Worm (Caenorhabditis elegans): ENCODE results near the gene F54A3.6.

The F54A3.6 gene

DNA sequence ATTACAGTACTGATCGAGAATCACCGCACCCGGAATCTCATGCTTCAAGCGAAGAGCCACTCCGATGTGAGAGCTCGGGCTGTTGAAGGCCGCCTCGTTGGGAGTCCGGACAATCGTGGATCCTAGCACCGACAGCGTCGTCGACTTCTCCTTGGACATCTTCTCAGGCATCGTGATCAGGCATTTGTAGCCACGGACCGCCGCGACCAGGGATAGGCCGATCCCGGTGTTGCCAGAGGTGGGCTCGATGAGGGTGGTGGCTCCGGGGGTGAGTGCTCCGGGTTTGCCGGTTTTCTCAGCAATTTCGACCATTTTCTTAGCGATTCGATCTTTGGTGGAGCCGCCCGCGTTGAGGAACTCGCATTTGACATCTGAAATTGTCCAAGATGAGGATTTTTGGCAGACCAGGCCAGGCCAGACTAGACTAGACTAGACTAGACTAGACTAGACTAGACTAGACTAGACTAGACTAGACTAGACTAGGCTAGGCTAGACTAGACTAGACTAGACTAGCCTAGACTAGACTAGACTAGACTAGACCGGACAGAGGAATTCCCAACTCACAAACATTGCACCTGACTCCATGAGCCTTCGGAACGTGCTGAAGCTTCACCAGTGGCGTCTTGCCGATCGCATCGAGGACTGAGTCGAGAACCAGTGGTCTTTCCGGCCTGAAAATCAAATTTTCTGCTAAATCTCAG lies 10.9 kb downstream of the F54A3.6 start:
- TF ChIP-seq W03F9.2 (tag; optimal IDR thresholded peaks at IDR 0.05) = no peak
- TF ChIP-seq him-1 (tag; optimal IDR thresholded peaks at IDR 0.05) = no peak
- no peak for TF ChIP-seq dao-5 (tag; optimal IDR thresholded peaks at IDR 0.05)

DNA sequence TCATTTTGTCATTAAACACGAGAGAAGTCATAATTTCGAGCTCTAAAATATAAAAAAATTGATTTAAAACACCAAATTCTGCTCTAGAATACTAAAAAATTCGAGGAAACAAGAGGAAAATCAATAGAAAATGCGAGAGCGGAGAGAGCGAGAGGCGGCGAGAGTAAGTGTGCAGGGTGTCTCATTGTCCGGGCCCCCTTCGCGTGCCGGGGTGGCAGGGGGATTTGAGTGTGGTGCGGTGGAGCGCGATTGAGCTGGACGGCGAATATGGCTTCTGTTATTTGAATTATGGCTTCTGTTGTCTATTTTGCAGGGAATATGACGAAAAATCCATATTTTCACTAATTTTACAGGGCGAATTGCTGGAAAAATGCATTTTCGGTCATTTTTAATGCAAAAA lies 12.4 kb downstream of the F54A3.6 start, which contains the start of gene Y59C2A.3:
Gene Y59C2A.3, minus strand, starts transcription at position 42 of the 400 bp plus-strand sequence.
- TF ChIP-seq dao-5 (tag; optimal IDR thresholded peaks at IDR 0.05) = no peak
- TF ChIP-seq W03F9.2 (tag; optimal IDR thresholded peaks at IDR 0.05) = no peak
- no peak for TF ChIP-seq him-1 (tag; optimal IDR thresholded peaks at IDR 0.05)

DNA sequence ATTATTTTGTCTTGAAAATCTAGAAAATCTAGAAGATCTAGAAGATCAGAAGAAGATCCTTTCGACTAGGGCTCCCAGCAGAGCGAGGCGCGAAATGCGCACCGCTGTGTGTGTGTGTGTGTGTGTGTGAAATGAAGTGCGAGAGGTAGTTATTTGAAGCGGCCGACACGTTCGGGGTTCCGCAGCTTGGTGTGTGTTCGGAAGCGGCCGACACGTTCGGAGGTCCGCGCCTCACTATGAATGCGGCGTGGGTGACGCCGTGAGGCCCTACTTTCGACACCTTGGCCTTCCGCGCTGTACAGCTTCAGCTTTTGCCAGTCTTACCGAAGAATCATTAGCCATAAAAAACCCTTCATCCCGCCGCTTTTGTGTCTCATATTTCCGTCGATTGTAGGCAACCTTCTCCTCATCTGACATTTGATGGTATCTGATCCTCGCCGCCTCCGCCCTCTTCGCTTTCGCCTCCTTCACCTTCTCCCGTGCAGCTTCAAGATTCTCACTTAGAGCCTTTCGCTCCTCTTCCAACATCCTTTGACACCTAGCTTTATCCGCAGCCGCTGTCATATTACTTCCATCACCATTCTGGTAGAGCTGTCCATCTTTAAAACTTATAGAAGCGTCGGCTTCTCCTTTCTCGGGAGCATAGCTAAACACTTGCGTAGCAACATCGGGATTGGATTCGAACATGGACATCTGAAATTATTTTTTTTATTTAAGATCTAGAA lies 15.2 kb downstream of the F54A3.6 start:
- TF ChIP-seq W03F9.2 (tag; optimal IDR thresholded peaks at IDR 0.05) (no peak), him-1 (tag; optimal IDR thresholded peaks at IDR 0.05) (no peak), dao-5 (tag; optimal IDR thresholded peaks at IDR 0.05) (no peak)

DNA sequence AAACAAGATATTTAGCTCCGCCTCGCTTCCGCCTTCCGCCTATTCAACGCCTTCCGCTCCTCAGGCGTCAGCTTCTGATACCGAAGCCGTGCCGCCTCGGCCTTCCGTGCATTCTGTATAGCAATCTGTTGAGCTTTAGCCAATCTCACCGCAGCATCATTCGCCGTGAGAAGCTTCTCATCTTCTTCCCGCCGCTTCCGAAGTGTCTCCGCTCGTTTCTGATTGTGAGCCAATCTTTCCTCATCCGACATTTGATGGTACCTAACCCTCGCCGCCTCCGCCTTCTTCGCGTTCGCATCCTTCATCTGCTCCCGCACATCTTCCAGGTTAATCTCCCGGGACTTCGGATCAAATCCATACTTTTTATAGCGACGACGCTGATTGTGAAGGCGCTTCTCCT lies 16.8 kb downstream of the F54A3.6 start:
- TF ChIP-seq W03F9.2 (tag; optimal IDR thresholded peaks at IDR 0.05) = no peak
- TF ChIP-seq him-1 (tag; optimal IDR thresholded peaks at IDR 0.05) = no peak
- no peak for TF ChIP-seq dao-5 (tag; optimal IDR thresholded peaks at IDR 0.05)

DNA sequence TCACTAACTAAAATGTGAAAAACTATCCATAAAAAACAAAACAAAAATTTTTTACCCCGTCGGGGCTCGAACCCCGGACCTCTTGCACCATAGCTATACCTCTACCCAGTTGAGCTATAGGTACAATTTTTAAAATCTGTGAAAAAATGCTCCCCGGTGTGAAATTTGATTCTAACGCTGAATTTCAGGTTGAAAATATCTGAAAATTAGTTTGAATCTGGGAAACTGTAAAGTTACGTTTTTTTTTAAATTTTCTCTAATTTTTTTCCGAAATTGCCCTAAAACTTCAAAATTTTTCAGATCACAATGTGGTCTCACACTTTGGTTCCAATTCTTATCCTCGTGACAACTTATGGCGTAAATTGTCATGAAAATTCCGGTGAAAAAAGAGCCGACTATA lies 24.5 kb downstream of the F54A3.6 start, which contains the start of gene Y59C2A.1:
Gene Y59C2A.1, plus strand, starts transcription at position 301 of the 400 bp plus-strand sequence.
- TF ChIP-seq him-1 (tag; optimal IDR thresholded peaks at IDR 0.05) (no peak), W03F9.2 (tag; optimal IDR thresholded peaks at IDR 0.05) (no peak), dao-5 (tag; optimal IDR thresholded peaks at IDR 0.05) (no peak)

DNA sequence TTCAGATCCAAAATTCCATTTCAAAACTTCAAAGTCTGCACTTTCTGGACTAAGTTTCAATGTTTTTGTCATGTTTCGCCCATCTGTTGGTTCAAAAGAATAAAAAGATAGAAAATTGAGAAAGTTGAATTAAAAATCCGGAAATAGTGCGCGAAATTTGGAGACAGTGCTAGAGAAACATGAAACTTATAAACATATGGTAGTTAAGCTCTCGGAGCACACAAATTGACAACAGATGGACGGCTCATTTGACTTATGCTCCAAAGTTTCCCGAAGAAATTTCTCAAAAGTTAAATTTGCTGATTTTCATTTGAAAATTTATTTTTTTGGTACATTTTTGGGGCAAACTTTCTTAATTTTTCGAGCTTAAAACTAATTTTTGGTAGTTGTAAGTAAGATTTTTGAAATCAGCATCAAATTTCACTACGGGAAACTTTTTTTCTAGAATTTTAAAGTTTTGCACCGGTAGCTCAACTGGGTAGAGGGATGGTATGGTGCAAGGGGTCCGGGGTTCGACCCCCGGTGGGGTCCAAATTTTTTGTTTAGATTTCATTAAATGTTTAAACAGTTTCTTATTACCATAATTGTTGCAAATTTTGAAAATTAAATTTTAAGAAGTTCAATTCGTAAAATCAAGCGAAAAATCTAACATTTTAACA lies 26.1 kb downstream of the F54A3.6 start:
- TF ChIP-seq dao-5 (tag; optimal IDR thresholded peaks at IDR 0.05) (no peak), W03F9.2 (tag; optimal IDR thresholded peaks at IDR 0.05) (no peak), him-1 (tag; optimal IDR thresholded peaks at IDR 0.05) (no peak)

DNA sequence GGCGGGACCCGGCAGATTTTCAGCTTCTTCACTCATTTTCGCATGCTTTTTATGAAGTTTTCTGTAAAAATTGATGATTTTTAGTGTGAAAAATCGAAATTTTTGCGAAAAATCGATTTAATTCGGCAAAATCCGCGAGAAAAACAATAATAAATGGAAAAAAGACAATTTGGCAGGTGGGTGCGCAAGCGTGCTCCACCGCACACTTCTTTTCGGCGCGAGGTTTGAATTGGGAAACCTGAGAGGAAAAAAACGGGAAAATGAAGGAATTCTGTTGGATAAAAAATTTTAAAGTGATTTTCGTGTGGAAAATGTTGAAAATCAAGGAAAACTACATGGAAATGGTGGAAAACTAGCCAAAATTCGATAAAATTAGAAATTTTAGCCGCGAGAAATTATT lies 28.2 kb downstream of the F54A3.6 start, which contains the start of gene Y59C2A.2:
Gene Y59C2A.2, minus strand, starts transcription at position 61 of the 400 bp plus-strand sequence.
- no peak for TF ChIP-seq dao-5 (tag; optimal IDR thresholded peaks at IDR 0.05)
- TF ChIP-seq him-1 (tag; optimal IDR thresholded peaks at IDR 0.05) = no peak
- no peak for TF ChIP-seq W03F9.2 (tag; optimal IDR thresholded peaks at IDR 0.05)

DNA sequence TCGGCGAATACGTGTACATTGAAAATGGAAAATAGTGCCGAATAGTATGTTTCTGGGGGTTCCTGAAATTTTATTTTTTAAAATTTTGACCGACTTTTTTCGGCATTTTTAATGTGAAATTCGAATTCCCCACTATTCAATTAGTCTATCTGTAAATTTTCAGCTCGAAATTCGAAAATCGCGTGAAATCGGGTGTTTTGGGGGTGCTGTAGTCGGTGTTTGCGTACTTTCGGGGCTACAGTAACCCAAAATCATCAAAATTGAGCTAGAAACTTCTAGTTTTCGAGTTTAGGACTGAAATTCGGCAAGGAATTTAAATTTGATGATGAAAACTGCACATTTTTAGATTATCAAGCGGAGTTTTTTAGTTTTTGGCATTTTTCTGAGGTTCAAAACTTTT lies 30.1 kb downstream of the F54A3.6 start:
- TF ChIP-seq W03F9.2 (tag; optimal IDR thresholded peaks at IDR 0.05) (no peak), dao-5 (tag; optimal IDR thresholded peaks at IDR 0.05) (no peak)

DNA sequence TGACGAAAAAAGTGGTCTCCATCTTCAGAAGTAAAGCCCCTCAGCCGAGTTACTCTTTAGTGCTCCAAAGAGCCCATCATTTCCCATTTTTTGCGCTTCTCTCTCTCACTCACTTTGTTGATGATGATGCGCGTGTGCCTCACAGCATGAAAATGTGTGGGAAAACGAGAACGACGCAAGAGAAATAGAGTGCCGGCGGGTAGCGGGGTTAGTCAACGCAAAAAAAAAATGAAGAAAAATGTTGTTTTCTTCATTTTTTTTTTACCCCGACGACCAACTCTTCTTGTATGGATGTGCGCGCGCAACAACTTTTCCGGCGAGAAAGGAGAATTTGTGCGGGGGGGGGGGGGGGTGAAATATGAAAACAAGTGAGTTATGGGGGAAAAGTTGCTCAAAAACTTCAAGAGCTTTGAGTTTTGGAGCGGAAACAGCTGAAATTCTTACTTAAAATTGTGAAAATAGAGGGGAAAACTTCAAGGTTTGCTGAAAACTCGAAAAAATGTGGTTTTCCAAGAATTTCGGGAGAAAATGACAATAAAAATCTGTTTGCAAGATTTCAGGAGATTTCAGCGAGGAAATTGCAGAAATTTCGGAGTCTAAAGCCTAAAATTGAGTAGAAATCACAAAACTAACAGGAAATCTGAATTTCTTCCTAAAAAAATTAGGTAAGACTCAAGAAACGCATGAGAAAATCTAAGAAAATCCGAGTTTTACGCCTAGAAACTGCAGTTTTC lies 34.5 kb downstream of the F54A3.6 start, which contains the start of gene C33C12.1:
Gene C33C12.1, plus strand, starts transcription at position 684 of the 734 bp plus-strand sequence.
- TF ChIP-seq him-1 (tag; optimal IDR thresholded peaks at IDR 0.05) (peak; percentile 7), dao-5 (tag; optimal IDR thresholded peaks at IDR 0.05) (no peak), W03F9.2 (tag; optimal IDR thresholded peaks at IDR 0.05) (no peak)

DNA sequence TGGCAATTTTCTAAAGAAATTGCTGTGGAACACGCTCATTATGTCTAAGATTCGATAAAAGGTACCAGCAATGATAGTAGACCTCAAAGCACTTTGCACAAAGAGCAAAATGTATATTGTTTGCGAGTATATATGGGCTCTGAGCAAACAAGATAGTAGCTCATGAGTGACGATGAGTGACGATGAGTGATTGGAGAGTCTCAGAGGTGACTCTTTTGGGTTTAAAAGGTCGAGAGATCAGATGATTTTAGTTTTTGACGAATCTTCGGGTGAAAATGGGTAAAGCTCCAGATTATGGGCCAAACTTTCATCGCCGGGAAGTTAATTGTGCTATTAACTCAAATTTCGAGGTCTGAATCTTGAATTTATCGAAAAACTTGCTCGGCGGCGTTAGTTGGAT lies 35.5 kb downstream of the F54A3.6 start:
- no peak for TF ChIP-seq him-1 (tag; optimal IDR thresholded peaks at IDR 0.05)
- TF ChIP-seq dao-5 (tag; optimal IDR thresholded peaks at IDR 0.05) = no peak
- TF ChIP-seq W03F9.2 (tag; optimal IDR thresholded peaks at IDR 0.05) = no peak

DNA sequence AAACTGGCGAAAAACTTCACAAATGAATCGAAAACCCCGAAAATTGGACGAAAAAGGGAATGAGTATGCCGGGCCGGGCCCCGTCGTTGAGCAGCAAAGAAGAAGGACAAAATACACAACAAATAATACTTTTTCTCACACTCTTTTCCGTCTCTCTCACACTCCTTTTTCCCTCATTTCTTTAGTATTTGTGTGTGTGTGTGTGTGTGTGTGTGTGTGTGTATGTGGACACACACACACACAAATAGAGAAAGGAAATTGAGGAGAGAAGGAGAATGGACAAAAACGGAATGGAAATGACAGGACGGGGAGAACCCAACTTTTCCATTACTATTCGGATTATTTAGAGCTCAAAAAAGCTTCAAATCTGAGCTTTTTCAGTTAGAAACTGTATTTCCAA lies 36.7 kb downstream of the F54A3.6 start:
- no peak for TF ChIP-seq dao-5 (tag; optimal IDR thresholded peaks at IDR 0.05)
- TF ChIP-seq W03F9.2 (tag; optimal IDR thresholded peaks at IDR 0.05) = no peak
- no peak for TF ChIP-seq him-1 (tag; optimal IDR thresholded peaks at IDR 0.05)

DNA sequence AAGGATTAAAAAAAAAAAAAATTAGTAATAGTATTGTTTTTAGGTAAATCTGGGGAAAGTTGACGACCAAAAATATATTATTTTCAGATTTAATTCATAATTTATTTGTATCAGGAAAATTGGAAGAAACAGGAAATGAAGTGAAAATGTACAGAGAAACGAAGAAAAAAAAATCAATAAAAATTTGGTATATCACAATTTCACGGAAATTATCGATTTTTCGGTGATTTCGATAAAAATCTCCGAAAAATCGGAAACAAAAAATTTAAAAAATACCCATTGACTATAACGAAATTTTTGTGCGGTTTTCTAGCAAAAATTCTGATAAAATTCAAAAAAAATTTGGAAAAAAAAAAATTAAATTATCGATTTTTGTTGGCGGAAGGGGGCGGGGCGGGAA lies 40.0 kb downstream of the F54A3.6 start:
- TF ChIP-seq dao-5 (tag; optimal IDR thresholded peaks at IDR 0.05) = no peak
- no peak for TF ChIP-seq W03F9.2 (tag; optimal IDR thresholded peaks at IDR 0.05)
- no peak for TF ChIP-seq him-1 (tag; optimal IDR thresholded peaks at IDR 0.05)

DNA sequence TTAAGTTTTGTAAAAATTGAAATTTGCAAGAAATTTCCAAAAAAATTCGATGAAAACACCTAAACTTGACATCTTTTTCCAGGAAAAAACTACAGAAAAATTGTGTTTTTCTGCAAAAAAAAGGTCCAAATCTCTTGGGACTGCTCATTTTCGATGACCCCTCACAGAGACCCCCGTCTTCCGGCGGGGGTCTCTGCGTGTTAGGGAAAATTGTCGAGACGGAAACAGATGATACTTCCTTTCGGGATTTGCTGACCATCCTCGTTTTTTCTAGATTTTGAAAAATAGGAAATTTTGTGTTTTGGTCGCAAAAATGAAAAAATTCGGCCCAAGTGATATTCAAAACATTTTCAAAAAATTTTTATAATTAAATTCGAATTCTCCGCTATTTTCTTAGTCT lies 40.9 kb downstream of the F54A3.6 start:
- TF ChIP-seq him-1 (tag; optimal IDR thresholded peaks at IDR 0.05) (no peak), dao-5 (tag; optimal IDR thresholded peaks at IDR 0.05) (no peak), W03F9.2 (tag; optimal IDR thresholded peaks at IDR 0.05) (no peak)
